Worm (Caenorhabditis elegans) whole organism, young adult: ENCODE data around the gene tceb-3.

Experiments used
- C17E4.6 ChIP-seq: fragments of 200-800 bp; sonication (Bioruptor generic); IDR thresholded peaks from 2 replicates; pipeline ENCODE4 v1.3.6; 2022; ENCODE audit warnings: missing genetic modification reagents, missing genetic modification characterization, missing compliant biosample characterization
- K12H6.12 ChIP-seq: fragments of 200-800 bp; sonication (Bioruptor generic); optimal IDR thresholded peaks from 2 replicates; lab custom pipeline; 2018; ENCODE audit warnings: mild to moderate bottlenecking, missing genetic modification characterization, missing compliant biosample characterization
- Y95B8A.8 ChIP-seq: fragments of 200-800 bp; sonication (Bioruptor generic); IDR thresholded peaks from 2 replicates; pipeline ENCODE4 v1.3.6; 2022; ENCODE audit warnings: missing genetic modification reagents, missing genetic modification characterization, missing compliant biosample characterization
- ama-1 ChIP-seq, 3 experiments: fragments of 150-350 bp in 1 of 3; sonication (generic microtip) in 2 of 3; optimal IDR thresholded peaks; 2 replicates each; lab custom pipeline; 2014 to 2018; ENCODE audit warnings: missing biosample characterization in 2 of 3, missing genetic modification characterization in 2 of 3, missing genetic modification reagents in 2 of 3
- efl-1 ChIP-seq: fragments of 150-350 bp; optimal IDR thresholded peaks from 2 replicates; lab custom pipeline; 2014; ENCODE audit warnings: missing biosample characterization, missing genetic modification reagents, missing genetic modification characterization
- unc-62 ChIP-seq: fragments of 150-350 bp; optimal IDR thresholded peaks from 2 replicates; lab custom pipeline; 2014; ENCODE audit warnings: missing biosample characterization, missing genetic modification reagents, missing genetic modification characterization
- ztf-6 ChIP-seq: fragments of 200-800 bp; sonication (Bioruptor generic); IDR thresholded peaks from 2 replicates; pipeline ENCODE4 v1.3.6; 2022; ENCODE audit warnings: missing genetic modification reagents, missing genetic modification characterization, missing compliant biosample characterization

DNA sequence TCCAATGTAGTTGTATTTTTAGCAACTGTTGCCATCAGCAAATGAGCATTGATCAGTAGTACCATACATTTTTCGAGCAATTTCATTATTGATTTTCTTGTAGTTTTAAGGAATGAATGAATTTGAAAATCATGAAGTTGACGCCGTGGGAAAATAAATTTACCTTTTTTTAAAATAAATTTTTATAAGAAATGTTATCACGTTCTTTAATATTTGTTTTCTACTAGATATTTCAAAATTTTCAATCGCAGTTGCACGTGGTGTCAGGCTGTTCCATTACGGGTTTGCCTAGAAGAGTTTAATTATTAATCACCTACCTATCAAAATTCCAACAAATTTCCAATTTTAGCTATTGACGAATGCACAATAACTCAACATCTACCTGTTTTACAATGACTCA is 9.6 kb upstream of the tceb-3 start, which contains the start of gene R03D7.8:
- TF ChIP-seq K12H6.12 (tag; lab: Kevin White, UChicago) (no peak), unc-62 (GFP tag; lab: Kevin White, UChicago) (no peak), efl-1 (GFP tag; lab: Kevin White, UChicago) (no peak), ztf-6 (GFP tag; lab: Robert Waterston, UW) (no peak), C17E4.6 (GFP tag; lab: Robert Waterston, UW) (no peak), Y95B8A.8 (GFP tag; lab: Robert Waterston, UW) (no peak), ama-1 (optimal IDR thresholded peaks at IDR 0.05; lab: Kevin White, UChicago) (no peak), ama-1 (GFP tag; optimal IDR thresholded peaks at IDR 0.05; lab: Kevin White, UChicago) (no peak)
